Worm (Caenorhabditis elegans) whole organism, L2 larva: ENCODE measurements around the gene spig-5.
"Not testable (repeated sequence)": the region's sequence is repeated elsewhere in the genome, so short reads cannot be mapped to it uniquely, and the experiment has no call there.

ENCODE experiments used
- F13H6.1 ChIP-seq: sonication (generic microtip); optimal IDR thresholded peaks from 2 replicates; lab custom pipeline; 2016; ENCODE audit warnings: missing genetic modification characterization, missing compliant biosample characterization
- R02D3.7 ChIP-seq: fragments of 150-350 bp; optimal IDR thresholded peaks from 2 replicates; lab custom pipeline; 2014; ENCODE audit warnings: missing biosample characterization, missing genetic modification characterization
- ZK546.5 ChIP-seq: sonication (generic microtip); optimal IDR thresholded peaks from 2 replicates; lab custom pipeline; 2017; ENCODE audit warnings: missing biosample characterization, missing genetic modification characterization
- alr-1 ChIP-seq: fragments of 150-350 bp; optimal IDR thresholded peaks from 2 replicates; lab custom pipeline; 2014; ENCODE audit warnings: missing biosample characterization, missing genetic modification characterization
- aly-2 ChIP-seq: fragments of 150-350 bp; optimal IDR thresholded peaks from 2 replicates; lab custom pipeline; 2014; ENCODE audit warnings: missing biosample characterization, missing genetic modification characterization
- ama-1 ChIP-seq: fragments of 150-350 bp; optimal IDR thresholded peaks from 2 replicates; lab custom pipeline; 2018; ENCODE audit warnings: inconsistent platforms
- blmp-1 ChIP-seq: sonication (generic microtip); optimal IDR thresholded peaks from 2 replicates; lab custom pipeline; 2017; ENCODE audit warnings: missing genetic modification characterization, mild to moderate bottlenecking, missing compliant biosample characterization, antibody characterized with exemption, moderate library complexity; ENCODE audit not compliant: insufficient read depth
- ceh-82 ChIP-seq: fragments of 150-350 bp; optimal IDR thresholded peaks from 2 replicates; lab custom pipeline; 2014; ENCODE audit warnings: missing biosample characterization, missing genetic modification characterization
- crh-2 ChIP-seq: sonication (generic microtip); optimal IDR thresholded peaks from 2 replicates; lab custom pipeline; 2017; ENCODE audit warnings: missing biosample characterization, missing genetic modification characterization
- egl-27 ChIP-seq: sonication (generic microtip); optimal IDR thresholded peaks from 3 replicates; lab custom pipeline; 2017; ENCODE audit warnings: missing biosample characterization, missing genetic modification reagents, missing genetic modification characterization
- elt-1 ChIP-seq: fragments of 150-350 bp; optimal IDR thresholded peaks from 2 replicates; lab custom pipeline; 2014; ENCODE audit warnings: missing biosample characterization, missing genetic modification characterization
- gmeb-1 ChIP-seq: fragments of 150-350 bp; optimal IDR thresholded peaks from 2 replicates; lab custom pipeline; 2014; ENCODE audit warnings: missing biosample characterization, missing genetic modification characterization
- lin-11 ChIP-seq: fragments of 150-350 bp; sonication (generic microtip); optimal IDR thresholded peaks from 2 replicates; lab custom pipeline; 2014; ENCODE audit warnings: missing biosample characterization, missing genetic modification characterization, inconsistent platforms, mixed read lengths
- lsy-2 ChIP-seq, 2 experiments: fragments of 150-350 bp in 1 of 2; sonication (generic microtip) in 1 of 2; optimal IDR thresholded peaks; 2 replicates each; lab custom pipeline; 2014 to 2017; ENCODE audit warnings: missing biosample characterization in 2 of 2, missing genetic modification characterization in 2 of 2
- mab-5 ChIP-seq: fragments of 150-350 bp; optimal IDR thresholded peaks from 2 replicates; lab custom pipeline; 2014; ENCODE audit warnings: missing biosample characterization, missing genetic modification characterization
- mbf-1 ChIP-seq: sonication (generic microtip); optimal IDR thresholded peaks from 2 replicates; lab custom pipeline; 2017; ENCODE audit warnings: missing biosample characterization, missing genetic modification characterization
- mdl-1 ChIP-seq, 2 experiments: fragments of 150-350 bp in 1 of 2; sonication (generic microtip) in 1 of 2; optimal IDR thresholded peaks; 2 replicates each; lab custom pipeline; 2017; ENCODE audit warnings: missing biosample characterization in 2 of 2, missing genetic modification characterization in 2 of 2
- nhr-10 ChIP-seq: sonication (generic microtip); optimal IDR thresholded peaks from 2 replicates; lab custom pipeline; 2017; ENCODE audit warnings: missing biosample characterization, missing genetic modification characterization
- nhr-11 ChIP-seq: fragments of 150-350 bp; optimal IDR thresholded peaks from 2 replicates; lab custom pipeline; 2014; ENCODE audit warnings: missing biosample characterization, missing genetic modification characterization
- nhr-12 ChIP-seq: fragments of 150-350 bp; optimal IDR thresholded peaks from 2 replicates; lab custom pipeline; 2014; ENCODE audit warnings: missing biosample characterization, missing genetic modification characterization
- nhr-129 ChIP-seq: fragments of 150-350 bp; optimal IDR thresholded peaks from 2 replicates; lab custom pipeline; 2014; ENCODE audit warnings: missing biosample characterization, missing genetic modification characterization
- nhr-21 ChIP-seq: fragments of 150-350 bp; optimal IDR thresholded peaks from 2 replicates; lab custom pipeline; 2014; ENCODE audit warnings: missing biosample characterization, missing genetic modification characterization
- nhr-23 ChIP-seq: fragments of 150-350 bp; optimal IDR thresholded peaks from 2 replicates; lab custom pipeline; 2014; ENCODE audit warnings: missing biosample characterization, missing genetic modification reagents, missing genetic modification characterization
- nhr-25 ChIP-seq: fragments of 150-350 bp; sonication (generic microtip); optimal IDR thresholded peaks from 3 replicates; lab custom pipeline; 2014; ENCODE audit warnings: missing biosample characterization, missing genetic modification characterization
- nhr-6 ChIP-seq: fragments of 150-350 bp; optimal IDR thresholded peaks from 2 replicates; lab custom pipeline; 2014; ENCODE audit warnings: missing biosample characterization, missing genetic modification characterization
- nhr-77 ChIP-seq: fragments of 150-350 bp; optimal IDR thresholded peaks from 2 replicates; lab custom pipeline; 2014; ENCODE audit warnings: missing biosample characterization, missing genetic modification characterization
- peb-1 ChIP-seq: fragments of 150-350 bp; optimal IDR thresholded peaks from 2 replicates; lab custom pipeline; 2014; ENCODE audit warnings: missing biosample characterization, missing genetic modification characterization
- sem-4 ChIP-seq: fragments of 150-350 bp; optimal IDR thresholded peaks from 2 replicates; lab custom pipeline; 2014; ENCODE audit warnings: missing biosample characterization, missing genetic modification reagents, missing genetic modification characterization
- skn-1 ChIP-seq: sonication (generic microtip); optimal IDR thresholded peaks from 2 replicates; lab custom pipeline; 2017; ENCODE audit warnings: missing biosample characterization, missing genetic modification characterization
- sma-3 ChIP-seq: sonication (generic microtip); optimal IDR thresholded peaks from 2 replicates; lab custom pipeline; 2016; ENCODE audit warnings: missing genetic modification reagents, missing genetic modification characterization, missing compliant biosample characterization
- sma-9 ChIP-seq, 2 experiments: fragments of 150-350 bp in 1 of 2; sonication (generic microtip) in 1 of 2; optimal IDR thresholded peaks; 2 replicates each; lab custom pipeline; 2014 to 2016; ENCODE audit warnings: missing genetic modification characterization in 2 of 2, mild to moderate bottlenecking in 1 of 2, missing biosample characterization in 1 of 2, missing compliant biosample characterization in 1 of 2, missing genetic modification reagents in 1 of 2, moderate library complexity in 1 of 2
- snpc-4 ChIP-seq: fragments of 150-350 bp; optimal IDR thresholded peaks from 2 replicates; lab custom pipeline; 2014; ENCODE audit warnings: missing biosample characterization, missing genetic modification characterization
- unc-55 ChIP-seq: fragments of 150-350 bp; sonication (generic microtip); optimal IDR thresholded peaks from 3 replicates; lab custom pipeline; 2014; ENCODE audit warnings: missing biosample characterization, missing genetic modification reagents, missing genetic modification characterization
- zag-1 ChIP-seq: fragments of 150-350 bp; optimal IDR thresholded peaks from 2 replicates; lab custom pipeline; 2014; ENCODE audit warnings: missing biosample characterization, missing genetic modification characterization
- ztf-1 ChIP-seq: fragments of 200-800 bp; sonication (Bioruptor generic); conservative IDR thresholded peaks from 2 replicates; pipeline ENCODE4 v1.3.6; 2022; ENCODE audit warnings: missing genetic modification characterization, missing compliant biosample characterization
- ztf-11 ChIP-seq: sonication (generic microtip); optimal IDR thresholded peaks from 2 replicates; lab custom pipeline; 2017; ENCODE audit warnings: missing biosample characterization, missing genetic modification characterization
- ztf-4 ChIP-seq: fragments of 150-350 bp; optimal IDR thresholded peaks from 2 replicates; lab custom pipeline; 2014; ENCODE audit warnings: missing biosample characterization, missing genetic modification characterization

Gene spig-5

ce11 chrV:14274268-14274667 lies 34.0 kb upstream of the spig-5 start, which contains the start of gene F40G12.7:
Gene F40G12.7, plus strand, starts transcription at chrV:14274568.
- not testable (repeated sequence) for TF ChIP-seq nhr-23; ztf-4 (tag; lab: Kevin White, UChicago); nhr-11 (tag; lab: Kevin White, UChicago)

- TF ChIP-seq snpc-4: peak; percentile 38
- TF ChIP-seq, all 48 proteins: peak for 1; not testable (repeated sequence) for 47
These were observed 30.8 kb upstream of the spig-5 start for ce11 chrV:14277456-14277855.

ce11 chrV:14279777-14280176 lies 28.5 kb upstream of the spig-5 start, which contains the start of gene srt-33:
Gene srt-33, minus strand, starts transcription at chrV:14279877.
- TF ChIP-seq zag-1 (tag; lab: Kevin White, UChicago): no peak

- TF ChIP-seq egl-27 (tag; lab: Kevin White, UChicago) (no peak), nhr-12 (no peak), nhr-10 (tag; lab: Kevin White, UChicago) (no peak), nhr-77 (tag; lab: Kevin White, UChicago) (no peak), nhr-21 (tag; lab: Kevin White, UChicago) (no peak), nhr-6 (no peak), nhr-25 (tag; lab: Kevin White, UChicago) (no peak), zag-1 (tag; lab: Kevin White, UChicago) (no peak), ztf-11 (tag; lab: Kevin White, UChicago) (no peak), mdl-1 (tag; optimal IDR thresholded peaks at IDR 0.05; lab: Kevin White, UChicago) (no peak), skn-1 (tag; lab: Kevin White, UChicago) (no peak), elt-1 (tag; lab: Kevin White, UChicago) (no peak), unc-55 (GFP tag; lab: Kevin White, UChicago) (no peak), mbf-1 (tag; lab: Kevin White, UChicago) (no peak), snpc-4 (no peak)
These were observed 26.0 kb upstream of the spig-5 start, which contains the start of the genes srt-74 and F40G12.9 for ce11 chrV:14282222-14282709. Gene srt-74, minus strand, starts transcription at chrV:14282322. Gene F40G12.9, plus strand, starts transcription at chrV:14282659.

- no peak for TF ChIP-seq mab-5 (tag; lab: Kevin White, UChicago)
- no peak for TF ChIP-seq F13H6.1 (tag; lab: Kevin White, UChicago)
- no peak for TF ChIP-seq skn-1 (tag; lab: Kevin White, UChicago)
- no peak for TF ChIP-seq nhr-21 (tag; lab: Kevin White, UChicago)
- TF ChIP-seq sma-3 (GFP tag; lab: Kevin White, UChicago): no peak
- no peak for TF ChIP-seq gmeb-1 (tag; lab: Kevin White, UChicago)
- TF ChIP-seq crh-2 (tag; lab: Kevin White, UChicago): no peak
- no peak for TF ChIP-seq mbf-1 (tag; lab: Kevin White, UChicago)
- TF ChIP-seq nhr-25 (tag; lab: Kevin White, UChicago): no peak
These were observed 25.0 kb upstream of the spig-5 start, which contains the start of gene F40G12.10 for ce11 chrV:14283241-14283640. Gene F40G12.10, plus strand, starts transcription at chrV:14283541.

ce11 chrV:14285803-14286202 lies 22.5 kb upstream of the spig-5 start, which contains the start of gene F40G12.11:
Gene F40G12.11, plus strand, starts transcription at chrV:14286171.
- TF ChIP-seq mdl-1 (tag; optimal IDR thresholded peaks at IDR 0.05; lab: Kevin White, UChicago) (no peak), ama-1 (lab: Kevin White, UChicago) (no peak), ceh-82 (no peak), nhr-12 (no peak), F13H6.1 (tag; lab: Kevin White, UChicago) (no peak), elt-1 (tag; lab: Kevin White, UChicago) (no peak), nhr-6 (no peak), ZK546.5 (tag; lab: Kevin White, UChicago) (no peak), R02D3.7 (no peak), sem-4 (tag; lab: Kevin White, UChicago) (no peak)

- no peak for TF ChIP-seq nhr-129
- TF ChIP-seq alr-1 (tag; lab: Kevin White, UChicago): no peak
- TF ChIP-seq ztf-1 (GFP tag; lab: Robert Waterston, UW): no peak
- TF ChIP-seq nhr-23: no peak
- no peak for TF ChIP-seq nhr-21 (tag; lab: Kevin White, UChicago)
- no peak for TF ChIP-seq nhr-25 (tag; lab: Kevin White, UChicago)
- no peak for TF ChIP-seq ztf-4 (tag; lab: Kevin White, UChicago)
- no peak for TF ChIP-seq sma-9 (GFP tag; optimal IDR thresholded peaks at IDR 0.05; lab: Kevin White, UChicago)
- TF ChIP-seq sma-9 (tag; optimal IDR thresholded peaks at IDR 0.05; lab: Kevin White, UChicago): no peak
- no peak for TF ChIP-seq R02D3.7
- no peak for TF ChIP-seq mdl-1 (tag; optimal IDR thresholded peaks at IDR 0.05; lab: Kevin White, UChicago)
- TF ChIP-seq blmp-1: no peak
- no peak for TF ChIP-seq peb-1 (tag; lab: Kevin White, UChicago)
- TF ChIP-seq lsy-2 (tag; optimal IDR thresholded peaks at IDR 0.05; lab: Kevin White, UChicago): no peak
- no peak for TF ChIP-seq aly-2 (tag; lab: Kevin White, UChicago)
- no peak for TF ChIP-seq skn-1 (tag; lab: Kevin White, UChicago)
- TF ChIP-seq ztf-11 (tag; lab: Kevin White, UChicago): no peak
- no peak for TF ChIP-seq lin-11
These were observed 18.9 kb upstream of the spig-5 start, which contains the start of gene F14D7.1 for ce11 chrV:14289363-14289762. Gene F14D7.1, minus strand, starts transcription at chrV:14289463.
